Fruit fly (Drosophila melanogaster): ENCODE measurements around the gene CG42238.

Gene CG42238

dm6 chr2L:20918056-20918674, 133.8 kb downstream of the CG42238 start (continued):
- TF ChIP-seq CG10366 (GFP tag; IDR thresholded peaks at IDR 0.05) (peak; percentile 69), pan (optimal IDR thresholded peaks at IDR 0.05) (no peak), pan (GFP tag; optimal IDR thresholded peaks at IDR 0.05 in 1 of 2, IDR thresholded peaks at IDR 0.05 in 1 of 2) (peak in 1 of 2 experiments; percentile 45), Neu2 (GFP tag; optimal IDR thresholded peaks at IDR 0.05; ENCODE audit: borderline replicate concordance) (no peak), CG10267 (tag; optimal IDR thresholded peaks at IDR 0.05) (no peak), Meics (GFP tag; optimal IDR thresholded peaks at IDR 0.05) (no peak), chm (GFP tag; IDR thresholded peaks at IDR 0.05) (peak; percentile 91), CG6813 (GFP tag; optimal IDR thresholded peaks at IDR 0.05) (no peak), mirr (GFP tag; optimal IDR thresholded peaks at IDR 0.05) (no peak), CG2889 (GFP tag; IDR thresholded peaks at IDR 0.05) (peak; percentile 30; the same call in 1 of the 3 replicates), cg (GFP tag; optimal IDR thresholded peaks at IDR 0.05) (peak; percentile 88), CG12391 (tag; optimal IDR thresholded peaks at IDR 0.05) (peak; percentile 78), CG1603 (tag; optimal IDR thresholded peaks at IDR 0.05) (peak; percentile 59), luna (GFP tag; optimal IDR thresholded peaks at IDR 0.05) (peak; percentile 18), ftz-f1 (GFP tag; optimal IDR thresholded peaks at IDR 0.05) (no peak), CG16813 (GFP tag; IDR thresholded peaks at IDR 0.05; ENCODE audit: partially characterized antibody) (no peak), CG32772 (GFP tag; IDR thresholded peaks at IDR 0.05) (no peak; the same call in 1 of the 2 replicates), Ets97D (GFP tag; optimal IDR thresholded peaks at IDR 0.05) (peak; percentile 28), tgo (GFP tag; IDR thresholded peaks at IDR 0.05) (peak; percentile 55), corto (GFP tag; optimal IDR thresholded peaks at IDR 0.05) (peak; percentile 3), CG12299 (tag; optimal IDR thresholded peaks at IDR 0.05) (peak; percentile 82), Elba2 (GFP tag; optimal IDR thresholded peaks at IDR 0.05) (no peak), Hsf (GFP tag; optimal IDR thresholded peaks at IDR 0.05) (peak; percentile 60), CG3407 (GFP tag; optimal IDR thresholded peaks at IDR 0.05) (peak; percentile 61), lbe (GFP tag; optimal IDR thresholded peaks at IDR 0.05) (peak; percentile 74), org-1 (GFP tag; optimal IDR thresholded peaks at IDR 0.05) (peak; percentile 67), H15 (GFP tag; IDR thresholded peaks at IDR 0.05) (no peak), Deaf1 (tag; optimal IDR thresholded peaks at IDR 0.05) (no peak), Nf-YA (GFP tag; IDR thresholded peaks at IDR 0.05) (no peak), CG33557 (GFP tag; optimal IDR thresholded peaks at IDR 0.05) (no peak), Doc3 (GFP tag; IDR thresholded peaks at IDR 0.05; ENCODE audit: partially characterized antibody) (no peak), CG34224 (GFP tag; IDR thresholded peaks at IDR 0.05; ENCODE audit: partially characterized antibody) (no peak), pita (GFP tag; optimal IDR thresholded peaks at IDR 0.05) (no peak), CG1529 (GFP tag; optimal IDR thresholded peaks at IDR 0.05) (peak; percentile 83), CG12071 (GFP tag; optimal IDR thresholded peaks at IDR 0.05) (peak; percentile 48), CG15073 (GFP tag; optimal IDR thresholded peaks at IDR 0.05) (no peak), zfh2 (GFP tag; optimal IDR thresholded peaks at IDR 0.05) (peak; percentile 41), CG10959 (GFP tag; IDR thresholded peaks at IDR 0.05) (peak; percentile 44), bowl (GFP tag; IDR thresholded peaks at IDR 0.05) (no peak), CG17829 (tag; optimal IDR thresholded peaks at IDR 0.05) (no peak), MESR4 (GFP tag; optimal IDR thresholded peaks at IDR 0.05) (no peak), salm (tag; optimal IDR thresholded peaks at IDR 0.05) (peak; percentile 81), ci (GFP tag; IDR thresholded peaks at IDR 0.05) (peak; percentile 94), CG13287 (GFP tag; IDR thresholded peaks at IDR 0.05; ENCODE audit: partially characterized antibody) (no peak), Fer1 (GFP tag; optimal IDR thresholded peaks at IDR 0.05) (no peak), CoRest (tag; optimal IDR thresholded peaks at IDR 0.05) (peak; percentile 45), Blimp-1 (GFP tag; optimal IDR thresholded peaks at IDR 0.05) (no peak), sisA (GFP tag; IDR thresholded peaks at IDR 0.05) (peak; percentile 70), CG15479 (GFP tag; optimal IDR thresholded peaks at IDR 0.05) (peak; percentile 46), CG3995 (GFP tag; optimal IDR thresholded peaks at IDR 0.05) (no peak)
